Worm (Caenorhabditis elegans) whole organism, early embryonic: ENCODE measurements around the gene trh-1.

ENCODE experiments used
- B0310.2 ChIP-seq: sonication (generic microtip); optimal IDR thresholded peaks from 2 replicates; lab custom pipeline; 2016; ENCODE audit warnings: mild to moderate bottlenecking, missing genetic modification characterization, missing compliant biosample characterization
- F13C5.2 ChIP-seq: sonication (generic microtip); optimal IDR thresholded peaks from 2 replicates; lab custom pipeline; 2017; ENCODE audit warnings: mild to moderate bottlenecking, missing genetic modification characterization, inconsistent platforms, missing compliant biosample characterization
- aly-1 ChIP-seq: sonication (generic microtip); optimal IDR thresholded peaks from 2 replicates; lab custom pipeline; 2016; ENCODE audit warnings: missing genetic modification characterization, missing compliant biosample characterization
- ama-1 ChIP-seq: fragments of 150-350 bp; optimal IDR thresholded peaks from 2 replicates; lab custom pipeline; 2014
- ceh-13 ChIP-seq: fragments of 200-800 bp; sonication (Bioruptor generic); optimal IDR thresholded peaks from 2 replicates; lab custom pipeline; 2018; ENCODE audit warnings: mild to moderate bottlenecking, missing genetic modification characterization, missing compliant biosample characterization
- ceh-36 ChIP-seq: sonication (generic microtip); optimal IDR thresholded peaks from 2 replicates; lab custom pipeline; 2016; ENCODE audit warnings: missing genetic modification characterization, inconsistent platforms, missing compliant biosample characterization
- ets-7 ChIP-seq: sonication (generic microtip); optimal IDR thresholded peaks from 2 replicates; lab custom pipeline; 2016; ENCODE audit warnings: missing genotype, missing genetic modification characterization, missing compliant biosample characterization
- flt-1 ChIP-seq: fragments of 200-800 bp; sonication (Bioruptor generic); IDR thresholded peaks from 2 replicates; pipeline ENCODE4 v1.3.6; 2022; ENCODE audit warnings: missing genetic modification characterization, missing compliant biosample characterization
- hmbx-1 ChIP-seq: sonication (generic microtip); optimal IDR thresholded peaks from 2 replicates; lab custom pipeline; 2016; ENCODE audit warnings: mild to moderate bottlenecking, missing genetic modification characterization, missing compliant biosample characterization
- hmg-4 ChIP-seq: fragments of 200-800 bp; sonication (Bioruptor generic); optimal IDR thresholded peaks from 2 replicates; lab custom pipeline; 2018; ENCODE audit warnings: mild to moderate bottlenecking, missing genetic modification characterization, missing compliant biosample characterization
- hnd-1 ChIP-seq: sonication (generic microtip); optimal IDR thresholded peaks from 2 replicates; lab custom pipeline; 2016; ENCODE audit warnings: missing genetic modification characterization, missing compliant biosample characterization
- pes-1 ChIP-seq: fragments of 200-800 bp; sonication (Bioruptor generic); IDR thresholded peaks from 2 replicates; pipeline ENCODE4 v1.3.6; 2022; ENCODE audit warnings: missing genetic modification reagents, missing genetic modification characterization, missing compliant biosample characterization
- scrt-1 ChIP-seq: fragments of 200-800 bp; sonication (Bioruptor generic); IDR thresholded peaks from 2 replicates; pipeline ENCODE4 v1.3.6; 2022; ENCODE audit warnings: missing genetic modification characterization, missing compliant biosample characterization
- sea-1 ChIP-seq: fragments of 200-800 bp; sonication (Bioruptor generic); conservative IDR thresholded peaks from 2 replicates; pipeline ENCODE4 v1.3.6; 2022; ENCODE audit warnings: missing genetic modification characterization, missing compliant biosample characterization
- tbx-11 ChIP-seq: fragments of 200-800 bp; sonication (Bioruptor generic); IDR thresholded peaks from 2 replicates; pipeline ENCODE4 v1.3.6; 2022; ENCODE audit warnings: missing genetic modification characterization, missing compliant biosample characterization
- tbx-37 ChIP-seq: fragments of 200-800 bp; sonication (Bioruptor generic); conservative IDR thresholded peaks from 2 replicates; pipeline ENCODE4 v1.3.6; 2022; ENCODE audit warnings: missing genetic modification reagents, missing genetic modification characterization, missing compliant biosample characterization
- tra-4 ChIP-seq: sonication (generic microtip); optimal IDR thresholded peaks from 2 replicates; lab custom pipeline; 2017; ENCODE audit warnings: missing genetic modification characterization, missing compliant biosample characterization

The trh-1 gene

ce11 chrIV:17335031-17335430 is 33.4 kb upstream of the trh-1 start, which contains the start of gene C49C3.8:
TSS of gene C49C3.8 (plus strand) at chrIV:17335203.
- TF ChIP-seq hmbx-1 = no peak
- TF ChIP-seq tbx-37 = no peak
- TF ChIP-seq hnd-1 (tag; lab: Kevin White, UChicago) = no peak
- TF ChIP-seq ceh-13 (GFP tag; lab: Kevin White, UChicago) = no peak
- TF ChIP-seq scrt-1 (GFP tag; lab: Robert Waterston, UW) = no peak
- no peak for TF ChIP-seq hmg-4 (GFP tag; lab: Kevin White, UChicago)
- TF ChIP-seq sea-1 (GFP tag; lab: Robert Waterston, UW) = no peak
- no peak for TF ChIP-seq pes-1
- TF ChIP-seq ceh-36 (tag; lab: Kevin White, UChicago) = no peak
- no peak for TF ChIP-seq F13C5.2 (tag; lab: Kevin White, UChicago)
- no peak for TF ChIP-seq flt-1 (GFP tag; lab: Robert Waterston, UW)
- TF ChIP-seq ama-1 (lab: Kevin White, UChicago) = no peak
- TF ChIP-seq B0310.2 = no peak
- TF ChIP-seq tbx-11 (GFP tag; lab: Robert Waterston, UW) = no peak
- no peak for TF ChIP-seq tra-4 (tag; lab: Kevin White, UChicago)
- TF ChIP-seq ets-7 (tag; lab: Kevin White, UChicago) = no peak

- TF ChIP-seq F13C5.2 (tag; lab: Kevin White, UChicago) = no peak
- TF ChIP-seq sea-1 (GFP tag; lab: Robert Waterston, UW) = no peak
- TF ChIP-seq tbx-11 (GFP tag; lab: Robert Waterston, UW) = no peak
- no peak for TF ChIP-seq ceh-13 (GFP tag; lab: Kevin White, UChicago)
- TF ChIP-seq aly-1 = no peak
- TF ChIP-seq ets-7 (tag; lab: Kevin White, UChicago) = no peak
- TF ChIP-seq hnd-1 (tag; lab: Kevin White, UChicago) = no peak
- TF ChIP-seq tbx-37 = no peak
- TF ChIP-seq B0310.2 = no peak
- TF ChIP-seq ama-1 (lab: Kevin White, UChicago) = no peak
Measured at ce11 chrIV:17338920-17339510, 29.4 kb upstream of the trh-1 start, which contains the start of gene C49C3.10. TSS of gene C49C3.10 (minus strand) at chrIV:17338970.

ce11 chrIV:17341033-17341432 is 27.4 kb upstream of the trh-1 start:
- no peak for TF ChIP-seq ceh-13 (GFP tag; lab: Kevin White, UChicago)
- no peak for TF ChIP-seq hmbx-1
- no peak for TF ChIP-seq hmg-4 (GFP tag; lab: Kevin White, UChicago)
- TF ChIP-seq pes-1 = no peak
- no peak for TF ChIP-seq aly-1
- TF ChIP-seq tbx-11 (GFP tag; lab: Robert Waterston, UW) = no peak
- no peak for TF ChIP-seq flt-1 (GFP tag; lab: Robert Waterston, UW)
- TF ChIP-seq ceh-36 (tag; lab: Kevin White, UChicago) = no peak
- TF ChIP-seq tra-4 (tag; lab: Kevin White, UChicago) = no peak
- TF ChIP-seq ama-1 (lab: Kevin White, UChicago) = no peak
- TF ChIP-seq scrt-1 (GFP tag; lab: Robert Waterston, UW) = no peak
- TF ChIP-seq tbx-37 = no peak
- TF ChIP-seq ets-7 (tag; lab: Kevin White, UChicago) = no peak
- no peak for TF ChIP-seq hnd-1 (tag; lab: Kevin White, UChicago)
- TF ChIP-seq B0310.2 = no peak
- TF ChIP-seq sea-1 (GFP tag; lab: Robert Waterston, UW) = no peak

- TF ChIP-seq B0310.2 (no peak), hmbx-1 (no peak), tbx-11 (GFP tag; lab: Robert Waterston, UW) (no peak), hnd-1 (tag; lab: Kevin White, UChicago) (no peak), pes-1 (no peak), ceh-13 (GFP tag; lab: Kevin White, UChicago) (no peak), ceh-36 (tag; lab: Kevin White, UChicago) (no peak), ets-7 (tag; lab: Kevin White, UChicago) (no peak), aly-1 (no peak), F13C5.2 (tag; lab: Kevin White, UChicago) (no peak), tbx-37 (no peak)
Measured at ce11 chrIV:17342179-17342578, 26.2 kb upstream of the trh-1 start, which contains the start of gene C49C3.9. TSS of gene C49C3.9 (minus strand) at chrIV:17342314.

ce11 chrIV:17342667-17343066 is 25.7 kb upstream of the trh-1 start, which contains the start of gene C49C3.21:
TSS of gene C49C3.21 (plus strand) at chrIV:17342967.
- no peak for TF ChIP-seq aly-1
- TF ChIP-seq ets-7 (tag; lab: Kevin White, UChicago) = no peak
- no peak for TF ChIP-seq F13C5.2 (tag; lab: Kevin White, UChicago)
- TF ChIP-seq ceh-13 (GFP tag; lab: Kevin White, UChicago) = no peak
- no peak for TF ChIP-seq ceh-36 (tag; lab: Kevin White, UChicago)
- TF ChIP-seq scrt-1 (GFP tag; lab: Robert Waterston, UW) = no peak
- no peak for TF ChIP-seq ama-1 (lab: Kevin White, UChicago)
- no peak for TF ChIP-seq sea-1 (GFP tag; lab: Robert Waterston, UW)
- no peak for TF ChIP-seq pes-1

DNA sequence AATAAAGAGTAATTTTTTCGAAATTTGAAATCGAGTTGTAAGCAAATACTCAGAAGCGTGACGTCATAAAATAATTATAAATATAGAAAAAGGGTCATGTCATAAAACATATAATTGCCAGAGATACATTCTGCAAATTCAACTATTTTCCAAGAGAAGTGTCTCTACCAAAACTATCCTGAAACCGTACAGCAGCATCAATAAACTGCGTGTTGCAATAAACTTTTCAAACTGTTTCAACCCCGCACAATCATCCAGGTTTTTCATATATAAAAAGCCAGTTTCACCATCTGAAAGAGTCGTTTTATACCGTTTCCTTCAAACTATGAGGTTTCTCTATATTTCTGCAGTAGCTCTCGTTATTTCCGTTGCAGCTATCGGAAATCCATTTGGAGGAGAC is 24.9 kb upstream of the trh-1 start, which contains the start of gene C49C3.11:
Gene C49C3.11 (plus strand): TSS at position 301 of the 400 bp plus-strand sequence.
- TF ChIP-seq hmbx-1 = no peak
- TF ChIP-seq tra-4 (tag; lab: Kevin White, UChicago) = no peak
- TF ChIP-seq ceh-36 (tag; lab: Kevin White, UChicago) = no peak
- no peak for TF ChIP-seq sea-1 (GFP tag; lab: Robert Waterston, UW)
- no peak for TF ChIP-seq ceh-13 (GFP tag; lab: Kevin White, UChicago)
- no peak for TF ChIP-seq tbx-11 (GFP tag; lab: Robert Waterston, UW)
- TF ChIP-seq F13C5.2 (tag; lab: Kevin White, UChicago) = no peak
- no peak for TF ChIP-seq tbx-37
- no peak for TF ChIP-seq hmg-4 (GFP tag; lab: Kevin White, UChicago)
- TF ChIP-seq aly-1 = no peak
- no peak for TF ChIP-seq ets-7 (tag; lab: Kevin White, UChicago)
- no peak for TF ChIP-seq pes-1
- no peak for TF ChIP-seq flt-1 (GFP tag; lab: Robert Waterston, UW)
- TF ChIP-seq hnd-1 (tag; lab: Kevin White, UChicago) = no peak
- TF ChIP-seq B0310.2 = no peak
- no peak for TF ChIP-seq ama-1 (lab: Kevin White, UChicago)
- no peak for TF ChIP-seq scrt-1 (GFP tag; lab: Robert Waterston, UW)
